Worm (Caenorhabditis elegans): ENCODE data around the gene pssy-2.

pssy-2 gene

ce11 chrIII:13439415-13439814, 32.2 kb upstream of the pssy-2 start, which contains the start of gene ciao-2B:
Gene ciao-2B (minus strand): TSS chrIII:13439544.
- TF ChIP-seq ets-4 (tag; optimal IDR thresholded peaks at IDR 0.05) (peak; percentile 62), hlh-30 (tag; optimal IDR thresholded peaks at IDR 0.05; ENCODE audit: insufficient read depth) (no peak), lin-11 (tag; optimal IDR thresholded peaks at IDR 0.05) (no peak), pag-3 (tag; optimal IDR thresholded peaks at IDR 0.05; ENCODE audit: borderline replicate concordance) (no peak), che-1 (tag; optimal IDR thresholded peaks at IDR 0.05) (no peak), elt-2 (tag; optimal IDR thresholded peaks at IDR 0.05) (no peak), F13H6.1 (tag; optimal IDR thresholded peaks at IDR 0.05) (no peak), ceh-31 (tag; optimal IDR thresholded peaks at IDR 0.05) (peak; percentile 66), ztf-16 (tag; optimal IDR thresholded peaks at IDR 0.05) (no peak), hlh-8 (tag; optimal IDR thresholded peaks at IDR 0.05) (peak; percentile 28), syd-9 (tag; optimal IDR thresholded peaks at IDR 0.05) (no peak), ceh-2 (tag; optimal IDR thresholded peaks at IDR 0.05) (peak; percentile 25), sdc-2 (tag; optimal IDR thresholded peaks at IDR 0.05) (no peak), C08G9.2 (tag; optimal IDR thresholded peaks at IDR 0.05) (peak; percentile 70), tbx-7 (tag; optimal IDR thresholded peaks at IDR 0.05) (peak; percentile 5), unc-42 (tag; optimal IDR thresholded peaks at IDR 0.05) (no peak), unc-55 (GFP tag; optimal IDR thresholded peaks at IDR 0.05) (no peak), ceh-48 (tag; optimal IDR thresholded peaks at IDR 0.05) (no peak), fkh-10 (GFP tag; optimal IDR thresholded peaks at IDR 0.05) (no peak), nfya-1 (tag; optimal IDR thresholded peaks at IDR 0.05) (no peak), K02D7.2 (tag; optimal IDR thresholded peaks at IDR 0.05) (no peak)

- TF ChIP-seq ahr-1 (tag; optimal IDR thresholded peaks at IDR 0.05) (no peak), dmd-4 (tag; optimal IDR thresholded peaks at IDR 0.05; ENCODE audit: borderline replicate concordance) (no peak), unc-86 (tag; optimal IDR thresholded peaks at IDR 0.05) (no peak), C08G9.2 (tag; optimal IDR thresholded peaks at IDR 0.05) (no peak), unc-55 (GFP tag; optimal IDR thresholded peaks at IDR 0.05) (no peak), ceh-30 (tag; optimal IDR thresholded peaks at IDR 0.05) (no peak), sox-2 (GFP tag; IDR thresholded peaks at IDR 0.05) (no peak), nhr-232 (tag; optimal IDR thresholded peaks at IDR 0.05) (no peak), hlh-6 (tag; optimal IDR thresholded peaks at IDR 0.05) (no peak), ceh-9 (tag; optimal IDR thresholded peaks at IDR 0.05) (no peak), madf-2 (tag; optimal IDR thresholded peaks at IDR 0.05) (no peak), sox-4 (tag; optimal IDR thresholded peaks at IDR 0.05) (no peak), odd-2 (tag; optimal IDR thresholded peaks at IDR 0.05) (no peak), che-1 (tag; optimal IDR thresholded peaks at IDR 0.05) (no peak)
These were observed 18.8 kb upstream of the pssy-2 start for ce11 chrIII:13452824-13453223.

- TF ChIP-seq syd-9 (tag; optimal IDR thresholded peaks at IDR 0.05), result no peak
- no peak for TF ChIP-seq hlh-30 (tag; optimal IDR thresholded peaks at IDR 0.05; ENCODE audit: insufficient read depth)
- TF ChIP-seq pros-1 (tag; optimal IDR thresholded peaks at IDR 0.05), result no peak
These were observed 16.4 kb upstream of the pssy-2 start, which contains the start of gene cua-1 for ce11 chrIII:13455207-13455606. Gene cua-1 (minus strand): TSS chrIII:13455307.

ce11 chrIII:13455816-13456215, 15.8 kb upstream of the pssy-2 start:
- TF ChIP-seq lim-6 (tag; optimal IDR thresholded peaks at IDR 0.05) (no peak), unc-42 (tag; optimal IDR thresholded peaks at IDR 0.05) (peak; percentile 15)

ce11 chrIII:13457305-13457704, 14.3 kb upstream of the pssy-2 start:
- TF ChIP-seq pha-4 (tag; optimal IDR thresholded peaks at IDR 0.05) (no peak), che-1 (tag; optimal IDR thresholded peaks at IDR 0.05) (no peak), pros-1 (tag; optimal IDR thresholded peaks at IDR 0.05) (no peak), unc-55 (GFP tag; optimal IDR thresholded peaks at IDR 0.05) (no peak), nhr-11 (tag; optimal IDR thresholded peaks at IDR 0.05) (no peak), fkh-6 (tag; optimal IDR thresholded peaks at IDR 0.05) (no peak), sox-4 (tag; optimal IDR thresholded peaks at IDR 0.05) (no peak), ttx-3 (tag; optimal IDR thresholded peaks at IDR 0.05) (no peak), ceh-6 (GFP tag; optimal IDR thresholded peaks at IDR 0.05) (no peak), ceh-14 (tag; optimal IDR thresholded peaks at IDR 0.05) (no peak)
